Worm (Caenorhabditis elegans) whole organism, late embryonic: Measurements from ENCODE around the gene cdh-9.
A peak's percentile ranks its signal among the peaks of the same experiment; 100 is the strongest.

Experiments
- C38D4.7 ChIP-seq: fragments of 200-800 bp; sonication (Bioruptor generic); optimal IDR thresholded peaks from 2 replicates; lab custom pipeline; 2018; ENCODE audit warnings: mild to moderate bottlenecking, missing genetic modification characterization, moderate library complexity, missing compliant biosample characterization
- F13H6.1 ChIP-seq: sonication (generic microtip); optimal IDR thresholded peaks from 2 replicates; lab custom pipeline; 2016; ENCODE audit warnings: missing genetic modification characterization, missing compliant biosample characterization
- K02D7.2 ChIP-seq: sonication (generic microtip); optimal IDR thresholded peaks from 2 replicates; lab custom pipeline; 2017; ENCODE audit warnings: mild to moderate bottlenecking, missing genetic modification characterization, missing compliant biosample characterization
- K09A11.1 ChIP-seq: sonication (generic microtip); optimal IDR thresholded peaks from 2 replicates; lab custom pipeline; 2017; ENCODE audit warnings: antibody characterized with exemption, mild to moderate bottlenecking, missing genetic modification characterization, missing compliant biosample characterization; ENCODE audit not compliant: insufficient read depth
- T23F11.4 ChIP-seq: fragments of 200-800 bp; sonication (Bioruptor generic); optimal IDR thresholded peaks from 2 replicates; lab custom pipeline; 2018; ENCODE audit warnings: mild to moderate bottlenecking, missing genetic modification characterization, missing compliant biosample characterization
- Y22D7AL.16 ChIP-seq: sonication (generic microtip); optimal IDR thresholded peaks from 2 replicates; lab custom pipeline; 2016; ENCODE audit warnings: missing genetic modification characterization, missing compliant biosample characterization
- ahr-1 ChIP-seq: sonication (generic microtip); optimal IDR thresholded peaks from 2 replicates; lab custom pipeline; 2016; ENCODE audit warnings: missing genetic modification characterization, missing compliant biosample characterization
- ceh-2 ChIP-seq: sonication (generic microtip); optimal IDR thresholded peaks from 2 replicates; lab custom pipeline; 2016; ENCODE audit warnings: missing genotype, missing genetic modification characterization, missing compliant biosample characterization
- ceh-22 ChIP-seq: sonication (generic microtip); optimal IDR thresholded peaks from 2 replicates; lab custom pipeline; 2017; ENCODE audit warnings: missing biosample characterization, missing genetic modification characterization
- ceh-24 ChIP-seq: sonication (generic microtip); optimal IDR thresholded peaks from 2 replicates; lab custom pipeline; 2016; ENCODE audit warnings: mild to moderate bottlenecking, missing genetic modification characterization, missing compliant biosample characterization
- ceh-31 ChIP-seq: sonication (generic microtip); optimal IDR thresholded peaks from 2 replicates; lab custom pipeline; 2016; ENCODE audit warnings: missing genetic modification characterization, missing compliant biosample characterization
- ceh-34 ChIP-seq: sonication (generic microtip); optimal IDR thresholded peaks from 2 replicates; lab custom pipeline; 2016; ENCODE audit warnings: mild to moderate bottlenecking, missing genetic modification characterization, missing compliant biosample characterization
- ceh-45 ChIP-seq: fragments of 200-800 bp; sonication (Bioruptor generic); IDR thresholded peaks from 2 replicates; pipeline ENCODE4 v1.3.6; 2022; ENCODE audit warnings: missing genetic modification reagents, missing genetic modification characterization, missing compliant biosample characterization
- ceh-48 ChIP-seq: sonication (generic microtip); optimal IDR thresholded peaks from 2 replicates; lab custom pipeline; 2016; ENCODE audit warnings: missing genetic modification characterization, inconsistent platforms, missing compliant biosample characterization
- ceh-9 ChIP-seq: sonication (generic microtip); optimal IDR thresholded peaks from 2 replicates; lab custom pipeline; 2016; ENCODE audit warnings: mild to moderate bottlenecking, missing genetic modification characterization, inconsistent platforms, missing compliant biosample characterization
- che-1 ChIP-seq: sonication (generic microtip); optimal IDR thresholded peaks from 2 replicates; lab custom pipeline; 2016; ENCODE audit warnings: mild to moderate bottlenecking, missing genetic modification characterization, missing compliant biosample characterization
- dmd-4 ChIP-seq: sonication (generic microtip); optimal IDR thresholded peaks from 2 replicates; lab custom pipeline; 2016; ENCODE audit warnings: borderline replicate concordance, missing genetic modification characterization, missing compliant biosample characterization
- elt-2 ChIP-seq: sonication (generic microtip); optimal IDR thresholded peaks from 2 replicates; lab custom pipeline; 2016; ENCODE audit warnings: missing genetic modification reagents, missing genetic modification characterization, missing compliant biosample characterization
- elt-4 ChIP-seq: sonication (generic microtip); optimal IDR thresholded peaks from 2 replicates; lab custom pipeline; 2016; ENCODE audit warnings: missing genetic modification characterization, missing compliant biosample characterization
- ets-4 ChIP-seq: sonication (generic microtip); optimal IDR thresholded peaks from 2 replicates; lab custom pipeline; 2016; ENCODE audit warnings: missing genetic modification characterization, missing compliant biosample characterization
- fkh-6 ChIP-seq: sonication (generic microtip); optimal IDR thresholded peaks from 2 replicates; lab custom pipeline; 2016; ENCODE audit warnings: missing genetic modification characterization, missing compliant biosample characterization
- gmeb-2 ChIP-seq: sonication (generic microtip); optimal IDR thresholded peaks from 2 replicates; lab custom pipeline; 2016; ENCODE audit warnings: missing genetic modification characterization, inconsistent platforms, missing compliant biosample characterization
- hlh-15 ChIP-seq: sonication (generic microtip); optimal IDR thresholded peaks from 2 replicates; lab custom pipeline; 2016; ENCODE audit warnings: missing genetic modification characterization, missing compliant biosample characterization
- hlh-6 ChIP-seq: sonication (generic microtip); optimal IDR thresholded peaks from 2 replicates; lab custom pipeline; 2016; ENCODE audit warnings: missing genotype, missing genetic modification characterization, missing compliant biosample characterization
- hlh-8 ChIP-seq: sonication (generic microtip); optimal IDR thresholded peaks from 2 replicates; lab custom pipeline; 2016; ENCODE audit warnings: missing genotype, missing genetic modification characterization, missing compliant biosample characterization
- lim-6 ChIP-seq: sonication (generic microtip); optimal IDR thresholded peaks from 2 replicates; lab custom pipeline; 2016; ENCODE audit warnings: missing genetic modification characterization, missing compliant biosample characterization
- madf-2 ChIP-seq: sonication (generic microtip); optimal IDR thresholded peaks from 2 replicates; lab custom pipeline; 2017; ENCODE audit warnings: missing genetic modification characterization, missing compliant biosample characterization
- nfya-1 ChIP-seq: sonication (generic microtip); optimal IDR thresholded peaks from 2 replicates; lab custom pipeline; 2017; ENCODE audit warnings: missing genetic modification characterization, mild to moderate bottlenecking, missing compliant biosample characterization, antibody characterized with exemption, moderate library complexity
- nhr-11 ChIP-seq: fragments of 150-350 bp; optimal IDR thresholded peaks from 2 replicates; lab custom pipeline; 2014; ENCODE audit warnings: missing biosample characterization, missing genetic modification characterization
- nhr-232 ChIP-seq: sonication (generic microtip); optimal IDR thresholded peaks from 2 replicates; lab custom pipeline; 2016; ENCODE audit warnings: missing genetic modification characterization, missing compliant biosample characterization
- npax-4 ChIP-seq: sonication (generic microtip); optimal IDR thresholded peaks from 2 replicates; lab custom pipeline; 2016; ENCODE audit warnings: missing genetic modification characterization, missing compliant biosample characterization
- odd-2 ChIP-seq: sonication (generic microtip); optimal IDR thresholded peaks from 2 replicates; lab custom pipeline; 2017; ENCODE audit warnings: antibody characterized with exemption, mild to moderate bottlenecking, missing genetic modification characterization, missing compliant biosample characterization
- pag-3 ChIP-seq: sonication (generic microtip); optimal IDR thresholded peaks from 2 replicates; lab custom pipeline; 2016; ENCODE audit warnings: missing compliant biosample characterization, missing genetic modification characterization, borderline replicate concordance
- pax-1 ChIP-seq: fragments of 150-350 bp; optimal IDR thresholded peaks from 2 replicates; lab custom pipeline; 2014; ENCODE audit warnings: missing biosample characterization, missing genetic modification characterization
- pha-2 ChIP-seq: sonication (generic microtip); optimal IDR thresholded peaks from 2 replicates; lab custom pipeline; 2017; ENCODE audit warnings: mild to moderate bottlenecking, missing genetic modification characterization, missing compliant biosample characterization
- pha-4 ChIP-seq: fragments of 150-350 bp; optimal IDR thresholded peaks from 2 replicates; lab custom pipeline; 2018; ENCODE audit warnings: missing biosample characterization, missing genetic modification reagents, missing genetic modification characterization
- pros-1 ChIP-seq: fragments of 150-350 bp; optimal IDR thresholded peaks from 2 replicates; lab custom pipeline; 2014; ENCODE audit warnings: missing biosample characterization, missing genetic modification reagents, missing genetic modification characterization
- ref-2 ChIP-seq: sonication (generic microtip); optimal IDR thresholded peaks from 2 replicates; lab custom pipeline; 2016; ENCODE audit warnings: missing genetic modification characterization, missing compliant biosample characterization
- rnt-1 ChIP-seq: sonication (generic microtip); optimal IDR thresholded peaks from 2 replicates; lab custom pipeline; 2016; ENCODE audit warnings: missing genetic modification characterization, missing compliant biosample characterization
- sdc-2 ChIP-seq: sonication (generic microtip); optimal IDR thresholded peaks from 2 replicates; lab custom pipeline; 2016; ENCODE audit warnings: missing genotype, missing genetic modification characterization, missing compliant biosample characterization
- sox-2 ChIP-seq: fragments of 200-800 bp; sonication (Bioruptor generic); IDR thresholded peaks from 2 replicates; pipeline ENCODE4 v1.3.6; 2022; ENCODE audit warnings: missing genetic modification reagents, missing genetic modification characterization, missing compliant biosample characterization
- syd-9 ChIP-seq: sonication (generic microtip); optimal IDR thresholded peaks from 2 replicates; lab custom pipeline; 2016; ENCODE audit warnings: mild to moderate bottlenecking, missing genetic modification characterization, moderate library complexity, missing compliant biosample characterization
- tbx-2 ChIP-seq: sonication (generic microtip); optimal IDR thresholded peaks from 2 replicates; lab custom pipeline; 2016; ENCODE audit warnings: missing genetic modification characterization, missing compliant biosample characterization
- tbx-7 ChIP-seq: sonication (generic microtip); optimal IDR thresholded peaks from 2 replicates; lab custom pipeline; 2016; ENCODE audit warnings: missing genotype, missing genetic modification characterization, missing compliant biosample characterization
- ttx-3 ChIP-seq: sonication (generic microtip); optimal IDR thresholded peaks from 2 replicates; lab custom pipeline; 2016; ENCODE audit warnings: missing genetic modification reagents, missing genetic modification characterization, missing compliant biosample characterization
- unc-55 ChIP-seq: sonication (generic microtip); optimal IDR thresholded peaks from 2 replicates; lab custom pipeline; 2017; ENCODE audit warnings: missing biosample characterization, missing genetic modification reagents, missing genetic modification characterization
- unc-86 ChIP-seq: sonication (generic microtip); optimal IDR thresholded peaks from 2 replicates; lab custom pipeline; 2016; ENCODE audit warnings: missing genetic modification characterization, missing compliant biosample characterization
- zip-5 ChIP-seq: sonication (generic microtip); optimal IDR thresholded peaks from 2 replicates; lab custom pipeline; 2016; ENCODE audit warnings: missing genetic modification characterization, missing compliant biosample characterization

The cdh-9 gene

DNA sequence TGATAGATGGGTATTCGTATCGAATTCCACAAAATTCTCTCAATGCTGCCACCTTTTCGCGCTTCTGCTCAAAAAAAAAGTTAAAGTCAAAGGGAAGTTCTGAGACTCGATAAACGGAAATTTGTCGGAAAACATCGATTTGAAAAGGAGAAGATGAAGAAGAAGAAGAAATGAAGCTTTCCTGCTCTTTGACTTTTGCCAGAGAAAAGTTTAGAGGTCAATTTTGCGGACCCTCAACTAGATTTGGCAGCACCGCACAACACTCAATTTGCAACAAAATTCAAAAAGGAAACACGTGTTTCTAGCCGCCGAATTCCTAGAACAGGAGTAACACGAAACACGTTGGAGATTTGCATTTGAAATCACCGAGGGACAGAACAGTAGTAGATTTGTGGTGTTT, 6.9 kb upstream of the cdh-9 start:
- no peak for TF ChIP-seq ref-2 (tag; lab: Kevin White, UChicago)

DNA sequence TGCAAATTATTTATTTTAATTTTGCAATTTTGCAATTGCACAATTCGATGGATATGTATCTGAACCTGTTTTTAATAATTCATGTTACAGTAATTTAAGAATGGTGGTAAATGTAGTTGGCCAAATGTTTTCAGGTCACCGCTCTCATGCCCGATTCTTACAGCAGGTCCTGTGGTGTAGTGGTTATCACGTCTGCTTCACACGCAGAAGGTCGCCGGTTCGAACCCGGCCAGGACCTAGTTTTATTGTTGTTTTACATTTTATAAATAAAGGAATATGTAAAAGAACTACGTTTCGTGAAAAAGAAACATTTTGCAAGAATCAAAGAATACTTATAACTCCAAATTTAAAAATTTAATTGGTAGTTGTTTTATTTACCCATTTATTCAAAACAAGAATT, 4.8 kb upstream of the cdh-9 start:
- TF ChIP-seq hlh-6 (tag; lab: Kevin White, UChicago): no peak
- no peak for TF ChIP-seq nhr-11 (tag; lab: Kevin White, UChicago)
- no peak for TF ChIP-seq ceh-31
- TF ChIP-seq C38D4.7: no peak
- TF ChIP-seq K02D7.2 (tag; lab: Kevin White, UChicago): no peak
- TF ChIP-seq ceh-9: no peak
- TF ChIP-seq odd-2 (tag; lab: Kevin White, UChicago): no peak
- no peak for TF ChIP-seq dmd-4
- TF ChIP-seq ceh-45 (GFP tag; lab: Robert Waterston, UW): no peak
- TF ChIP-seq sox-2 (GFP tag; lab: Robert Waterston, UW): no peak
- TF ChIP-seq ceh-34 (tag; lab: Kevin White, UChicago): no peak
- TF ChIP-seq pag-3 (tag; lab: Kevin White, UChicago): no peak
- TF ChIP-seq ceh-24 (tag; lab: Kevin White, UChicago): no peak
- TF ChIP-seq Y22D7AL.16 (tag; lab: Kevin White, UChicago): no peak
- no peak for TF ChIP-seq ceh-48 (tag; lab: Kevin White, UChicago)
- TF ChIP-seq npax-4 (tag; lab: Kevin White, UChicago): no peak
- no peak for TF ChIP-seq F13H6.1 (tag; lab: Kevin White, UChicago)
- TF ChIP-seq zip-5 (tag; lab: Kevin White, UChicago): no peak
- TF ChIP-seq tbx-7 (tag; lab: Kevin White, UChicago): no peak
- no peak for TF ChIP-seq ets-4

DNA sequence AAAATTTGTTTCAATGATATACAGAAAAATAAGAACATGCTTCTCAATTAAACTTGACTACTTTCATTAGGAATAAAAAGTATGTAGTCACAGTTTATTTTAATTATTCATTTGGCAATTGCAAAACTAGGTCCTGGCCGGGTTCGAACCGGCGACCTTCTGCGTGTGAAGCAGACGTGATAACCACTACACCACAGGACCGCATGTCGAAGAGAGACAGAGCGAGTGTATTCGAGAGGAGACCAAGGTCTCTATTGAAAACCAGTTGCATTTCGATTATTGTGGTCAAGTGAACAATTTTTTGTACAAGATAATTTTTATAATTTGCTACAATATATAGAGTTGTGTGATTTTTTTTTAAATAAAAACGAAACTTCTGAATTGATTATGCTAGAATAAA, 4.2 kb upstream of the cdh-9 start:
- TF ChIP-seq K09A11.1 (tag; lab: Kevin White, UChicago) (peak; percentile 20), nhr-11 (tag; lab: Kevin White, UChicago) (no peak), hlh-8 (no peak), tbx-7 (tag; lab: Kevin White, UChicago) (no peak), unc-55 (GFP tag; lab: Kevin White, UChicago) (no peak), che-1 (tag; lab: Kevin White, UChicago) (peak; percentile 69), unc-86 (tag; lab: Kevin White, UChicago) (peak; percentile 40), T23F11.4 (GFP tag; lab: Kevin White, UChicago) (peak; percentile 38), pag-3 (tag; lab: Kevin White, UChicago) (no peak), odd-2 (tag; lab: Kevin White, UChicago) (peak; percentile 19), lim-6 (tag; lab: Kevin White, UChicago) (no peak), ceh-31 (peak; percentile 37), ttx-3 (tag; lab: Kevin White, UChicago) (peak; percentile 12), ceh-24 (tag; lab: Kevin White, UChicago) (no peak), ahr-1 (tag; lab: Kevin White, UChicago) (peak; percentile 23), nhr-232 (tag; lab: Kevin White, UChicago) (peak; percentile 41), sdc-2 (tag; lab: Kevin White, UChicago) (peak; percentile 80), elt-4 (tag; lab: Kevin White, UChicago) (no peak), tbx-2 (tag; lab: Kevin White, UChicago) (peak; percentile 41), gmeb-2 (tag; lab: Kevin White, UChicago) (peak; percentile 48), sox-2 (GFP tag; lab: Robert Waterston, UW) (peak; percentile 9; the same call in 1 of the 2 replicates), dmd-4 (peak; percentile 23), pax-1 (no peak), fkh-6 (tag; lab: Kevin White, UChicago) (peak; percentile 49), ceh-22 (tag; lab: Kevin White, UChicago) (no peak), syd-9 (tag; lab: Kevin White, UChicago) (no peak), elt-2 (tag; lab: Kevin White, UChicago) (peak; percentile 73), pha-4 (tag; lab: Kevin White, UChicago) (no peak), hlh-15 (tag; lab: Kevin White, UChicago) (no peak), pha-2 (tag; lab: Kevin White, UChicago) (no peak), hlh-6 (tag; lab: Kevin White, UChicago) (peak; percentile 41), ceh-9 (no peak), nfya-1 (tag; lab: Kevin White, UChicago) (peak; percentile 38), pros-1 (tag; lab: Kevin White, UChicago) (peak; percentile 22), rnt-1 (tag; lab: Kevin White, UChicago) (peak; percentile 32), madf-2 (tag; lab: Kevin White, UChicago) (peak; percentile 24), ceh-2 (tag; lab: Kevin White, UChicago) (peak; percentile 41), F13H6.1 (tag; lab: Kevin White, UChicago) (no peak), zip-5 (tag; lab: Kevin White, UChicago) (peak; percentile 16)
